Worm (Caenorhabditis elegans) whole organism, midembryonic: ENCODE data around the gene mdt-19.

Experiments used
- T22C8.4 ChIP-seq: fragments of 200-800 bp; sonication (Bioruptor generic); IDR thresholded peaks from 2 replicates; pipeline ENCODE4 v1.3.6; 2022; ENCODE audit warnings: missing genetic modification characterization, missing compliant biosample characterization
- cog-1 ChIP-seq: sonication (generic microtip); optimal IDR thresholded peaks from 2 replicates; lab custom pipeline; 2016; ENCODE audit warnings: missing genetic modification characterization, missing compliant biosample characterization
- flt-1 ChIP-seq: fragments of 200-800 bp; sonication (Bioruptor generic); IDR thresholded peaks from 2 replicates; pipeline ENCODE4 v1.3.6; 2022; ENCODE audit warnings: missing genetic modification characterization, missing compliant biosample characterization
- klf-2 ChIP-seq: fragments of 200-800 bp; sonication (Bioruptor generic); conservative IDR thresholded peaks from 2 replicates; pipeline ENCODE4 v1.3.6; 2022; ENCODE audit warnings: missing genetic modification reagents, missing genetic modification characterization, missing compliant biosample characterization
- med-1 ChIP-seq: sonication (generic microtip); optimal IDR thresholded peaks from 2 replicates; lab custom pipeline; 2017; ENCODE audit warnings: missing genetic modification characterization, mild to moderate bottlenecking, missing compliant biosample characterization, antibody characterized with exemption, missing genetic modification reagents; ENCODE audit not compliant: insufficient read depth
- ref-1 ChIP-seq: fragments of 200-800 bp; sonication (Bioruptor generic); conservative IDR thresholded peaks from 2 replicates; pipeline ENCODE4 v1.3.6; 2022; ENCODE audit warnings: missing genetic modification reagents, missing genetic modification characterization, missing compliant biosample characterization
- tab-1 ChIP-seq: fragments of 200-800 bp; sonication (Bioruptor generic); IDR thresholded peaks from 2 replicates; pipeline ENCODE4 v1.3.6; 2022; ENCODE audit warnings: missing genetic modification characterization, missing compliant biosample characterization
- ztf-23 ChIP-seq: fragments of 200-800 bp; sonication (Bioruptor generic); IDR thresholded peaks from 2 replicates; pipeline ENCODE4 v1.3.6; 2022; ENCODE audit warnings: missing genetic modification reagents, missing genetic modification characterization, missing compliant biosample characterization
- ztf-29 ChIP-seq: fragments of 200-800 bp; sonication (Bioruptor generic); IDR thresholded peaks from 2 replicates; pipeline ENCODE4 v1.3.6; 2022; ENCODE audit warnings: missing genetic modification reagents, missing genetic modification characterization, missing compliant biosample characterization

ce11 chrIII:2576360-2577259 lies 21.2 kb upstream of the mdt-19 start:
- TF ChIP-seq ref-1, result no peak
- peak; percentile 63; the same call in 1 of the 2 replicates for TF ChIP-seq tab-1 (GFP tag; lab: Robert Waterston, UW)
- TF ChIP-seq ztf-23 (GFP tag; lab: Robert Waterston, UW), result 0 out of 2 replicates have a peak, but pooled peaks have one; percentile 58
- no peak for TF ChIP-seq klf-2 (GFP tag; lab: Robert Waterston, UW)
- TF ChIP-seq cog-1 (tag; lab: Kevin White, UChicago), result peak; percentile 34
- TF ChIP-seq T22C8.4 (GFP tag; lab: Robert Waterston, UW), result peak; percentile 78
- no peak for TF ChIP-seq ztf-29 (GFP tag; lab: Robert Waterston, UW)
- no peak for TF ChIP-seq med-1 (GFP tag; lab: Kevin White, UChicago)
- peak; percentile 52; the same call in 1 of the 2 replicates for TF ChIP-seq flt-1
